4 fruit fly cellular contexts compared by ENCODE assay signal in genomic region chr3R:4883864-4884263, dm6.
TF ChIP-seq lines count a peak whose summit lies in the region.

No protein-coding gene starts in this region.

- TF ChIP-seq CTCF in whole organism, embryonic (GFP tag; optimal IDR thresholded peaks at IDR 0.05; lab: Kevin White, UChicago) = no peak

TF ChIP-seq in whole organism, embryonic, 481 proteins besides CTCF, POLR2A, EP300 and RAD21:
- TF ChIP-seq CG7839 (tag; optimal IDR thresholded peaks at IDR 0.05; lab: Kevin White, UChicago) = no peak
- peak; percentile 15 for TF ChIP-seq corto (GFP tag; optimal IDR thresholded peaks at IDR 0.05; lab: Kevin White, UChicago)
- TF ChIP-seq CG4730 (GFP tag; IDR thresholded peaks at IDR 0.05; lab: Robert Waterston, UW) = no peak
- TF ChIP-seq CG43689 (GFP tag; IDR thresholded peaks at IDR 0.05; lab: Robert Waterston, UW) = no peak
- no peak for TF ChIP-seq Mad (GFP tag; optimal IDR thresholded peaks at IDR 0.05; lab: Kevin White, UChicago)
- TF ChIP-seq zen (tag; optimal IDR thresholded peaks at IDR 0.05; lab: Kevin White, UChicago) = no peak
- no peak for TF ChIP-seq pan (optimal IDR thresholded peaks at IDR 0.05; lab: Kevin White, UChicago)
- TF ChIP-seq pan (GFP tag; optimal IDR thresholded peaks at IDR 0.05 in 1 of 2, IDR thresholded peaks at IDR 0.05 in 1 of 2) = no peak
- peak; percentile 1 for TF ChIP-seq lbe (GFP tag; optimal IDR thresholded peaks at IDR 0.05; lab: Kevin White, UChicago)

TF ChIP-seq in whole organism, prepupa, 60 proteins besides CTCF, POLR2A, EP300 and RAD21 (continues in another document):
- no peak for TF ChIP-seq CG11294 (GFP tag; IDR thresholded peaks at IDR 0.05; lab: Robert Waterston, UW)
- peak; percentile 68 for TF ChIP-seq topi (GFP tag; optimal IDR thresholded peaks at IDR 0.05; lab: Kevin White, UChicago)
- peak; percentile 44 for TF ChIP-seq pdm3 (GFP tag; optimal IDR thresholded peaks at IDR 0.05; lab: Kevin White, UChicago)
- no peak for TF ChIP-seq CG32006 (GFP tag; optimal IDR thresholded peaks at IDR 0.05; lab: Kevin White, UChicago)
- no peak for TF ChIP-seq Hr4 (GFP tag; optimal IDR thresholded peaks at IDR 0.05; lab: Kevin White, UChicago)
- peak; percentile 55 for TF ChIP-seq Ets96B (tag; optimal IDR thresholded peaks at IDR 0.05; lab: Kevin White, UChicago)
- TF ChIP-seq CG31627 (GFP tag; optimal IDR thresholded peaks at IDR 0.05; lab: Kevin White, UChicago) = peak; percentile 63
- TF ChIP-seq ss (GFP tag; optimal IDR thresholded peaks at IDR 0.05; lab: Kevin White, UChicago) = no peak
- TF ChIP-seq OdsH (GFP tag; optimal IDR thresholded peaks at IDR 0.05; lab: Kevin White, UChicago) = peak; percentile 51
- peak; percentile 25 for TF ChIP-seq CG1621 (tag; optimal IDR thresholded peaks at IDR 0.05; lab: Kevin White, UChicago)
- no peak for TF ChIP-seq salr (GFP tag; optimal IDR thresholded peaks at IDR 0.05; lab: Kevin White, UChicago)
- TF ChIP-seq Sox102F (GFP tag; optimal IDR thresholded peaks at IDR 0.05; lab: Kevin White, UChicago) = peak; percentile 41
- no peak for TF ChIP-seq CG6163 (GFP tag; IDR thresholded peaks at IDR 0.05; lab: Robert Waterston, UW)
- TF ChIP-seq Lpt (GFP tag; optimal IDR thresholded peaks at IDR 0.05; lab: Kevin White, UChicago) = no peak
- peak; percentile 69 for TF ChIP-seq Hr39 (GFP tag; optimal IDR thresholded peaks at IDR 0.05; lab: Kevin White, UChicago)
- peak; percentile 40 for TF ChIP-seq achi (GFP tag; optimal IDR thresholded peaks at IDR 0.05; lab: Kevin White, UChicago)
- no peak for TF ChIP-seq CG4318 (GFP tag; optimal IDR thresholded peaks at IDR 0.05; lab: Kevin White, UChicago)
- TF ChIP-seq net (GFP tag; optimal IDR thresholded peaks at IDR 0.05; lab: Kevin White, UChicago) = peak; percentile 27
- no peak for TF ChIP-seq CG8319 (GFP tag; optimal IDR thresholded peaks at IDR 0.05; lab: Kevin White, UChicago)
- no peak for TF ChIP-seq fd85E (GFP tag; optimal IDR thresholded peaks at IDR 0.05; lab: Kevin White, UChicago)
- TF ChIP-seq CG6808 (GFP tag; optimal IDR thresholded peaks at IDR 0.05; lab: Kevin White, UChicago) = peak; percentile 16
- peak; percentile 51 for TF ChIP-seq vri (GFP tag; optimal IDR thresholded peaks at IDR 0.05; lab: Kevin White, UChicago)
- no peak for TF ChIP-seq CG8119 (GFP tag; IDR thresholded peaks at IDR 0.05; lab: Robert Waterston, UW)
- TF ChIP-seq Ets21C (GFP tag; optimal IDR thresholded peaks at IDR 0.05; lab: Kevin White, UChicago) = peak; percentile 37
- no peak for TF ChIP-seq CG6276 (GFP tag; optimal IDR thresholded peaks at IDR 0.05; lab: Kevin White, UChicago)
- TF ChIP-seq fd59A (GFP tag; optimal IDR thresholded peaks at IDR 0.05; lab: Kevin White, UChicago) = peak; percentile 35
- TF ChIP-seq Eip78C (GFP tag; lab: Kevin White, UChicago) = peak; percentile 84
- TF ChIP-seq spab (GFP tag; optimal IDR thresholded peaks at IDR 0.05; lab: Kevin White, UChicago) = peak; percentile 35
- no peak for TF ChIP-seq fkh (GFP tag; optimal IDR thresholded peaks at IDR 0.05; lab: Kevin White, UChicago)

TF ChIP-seq in whole organism, pupa, 21 proteins besides CTCF, POLR2A, EP300 and RAD21:
- no peak for TF ChIP-seq CG13204 (GFP tag; optimal IDR thresholded peaks at IDR 0.05; lab: Kevin White, UChicago)
- TF ChIP-seq Snoo (tag; optimal IDR thresholded peaks at IDR 0.05; lab: Kevin White, UChicago) = peak; percentile 6
- TF ChIP-seq gl (tag; optimal IDR thresholded peaks at IDR 0.05; lab: Kevin White, UChicago) = no peak
- TF ChIP-seq D1 (tag; optimal IDR thresholded peaks at IDR 0.05; lab: Kevin White, UChicago) = no peak
- TF ChIP-seq CG9948 (tag; optimal IDR thresholded peaks at IDR 0.05; lab: Kevin White, UChicago) = peak; percentile 49
- TF ChIP-seq CG4496 (GFP tag; IDR thresholded peaks at IDR 0.05; lab: Robert Waterston, UW) = no peak
- peak; percentile 51 for TF ChIP-seq CG15710 (tag; optimal IDR thresholded peaks at IDR 0.05; lab: Kevin White, UChicago)
- peak; percentile 11 for TF ChIP-seq CG14655 (GFP tag; optimal IDR thresholded peaks at IDR 0.05; lab: Kevin White, UChicago)
- no peak for TF ChIP-seq fd96Ca (GFP tag; IDR thresholded peaks at IDR 0.05; lab: Robert Waterston, UW)
- TF ChIP-seq CG8159 (tag; optimal IDR thresholded peaks at IDR 0.05; lab: Kevin White, UChicago) = peak; percentile 58
- no peak for TF ChIP-seq CG12605 (GFP tag; IDR thresholded peaks at IDR 0.05; lab: Robert Waterston, UW)
- TF ChIP-seq EcR (GFP tag; optimal IDR thresholded peaks at IDR 0.05; lab: Kevin White, UChicago) = no peak
- TF ChIP-seq CG10348 (GFP tag; IDR thresholded peaks at IDR 0.05; lab: Robert Waterston, UW) = no peak
- no peak for TF ChIP-seq rn (GFP tag; IDR thresholded peaks at IDR 0.05; lab: Robert Waterston, UW)
- TF ChIP-seq CG32121 (GFP tag; IDR thresholded peaks at IDR 0.05; lab: Robert Waterston, UW) = no peak
- peak; percentile 6 for TF ChIP-seq CG34367 (tag; optimal IDR thresholded peaks at IDR 0.05; lab: Kevin White, UChicago)
- no peak for TF ChIP-seq Ets98B (GFP tag; IDR thresholded peaks at IDR 0.05; lab: Robert Waterston, UW)
- TF ChIP-seq Pif1A (GFP tag; optimal IDR thresholded peaks at IDR 0.05; lab: Kevin White, UChicago) = peak; percentile 28
- peak; percentile 55 for TF ChIP-seq CG17806 (tag; optimal IDR thresholded peaks at IDR 0.05; lab: Kevin White, UChicago)
- peak; percentile 35 for TF ChIP-seq Pif1B (GFP tag; optimal IDR thresholded peaks at IDR 0.05; lab: Kevin White, UChicago)
- no peak for TF ChIP-seq CG8301 (tag; optimal IDR thresholded peaks at IDR 0.05; lab: Kevin White, UChicago)

TF ChIP-seq in whole organism, wandering third instar larva, 38 proteins besides CTCF, POLR2A, EP300 and RAD21:
- TF ChIP-seq rgr (GFP tag; optimal IDR thresholded peaks at IDR 0.05; lab: Kevin White, UChicago) = peak; percentile 62
- no peak for TF ChIP-seq dl (GFP tag; optimal IDR thresholded peaks at IDR 0.05; lab: Kevin White, UChicago; ENCODE audit: insufficient read depth in 1 of 2, partially characterized antibody in 2 of 2)
- peak; percentile 48 for TF ChIP-seq HLH106 (tag; optimal IDR thresholded peaks at IDR 0.05; lab: Kevin White, UChicago)
- no peak for TF ChIP-seq sv (GFP tag; optimal IDR thresholded peaks at IDR 0.05; lab: Kevin White, UChicago)
- no peak for TF ChIP-seq jim (GFP tag; optimal IDR thresholded peaks at IDR 0.05; lab: Kevin White, UChicago)
- no peak for TF ChIP-seq usp (GFP tag; optimal IDR thresholded peaks at IDR 0.05; lab: Kevin White, UChicago)
- peak; percentile 43 for TF ChIP-seq dmrt93B (GFP tag; optimal IDR thresholded peaks at IDR 0.05; lab: Kevin White, UChicago)
- TF ChIP-seq ey (GFP tag; optimal IDR thresholded peaks at IDR 0.05; lab: Kevin White, UChicago) = peak; percentile 61
- peak; percentile 53 for TF ChIP-seq h (GFP tag; optimal IDR thresholded peaks at IDR 0.05; lab: Kevin White, UChicago)
- TF ChIP-seq foxo (GFP tag; optimal IDR thresholded peaks at IDR 0.05; lab: Kevin White, UChicago) = peak in 1 of 2 experiments; percentile 59
- no peak for TF ChIP-seq sage (GFP tag; optimal IDR thresholded peaks at IDR 0.05; lab: Kevin White, UChicago)
- TF ChIP-seq OdsH (GFP tag; optimal IDR thresholded peaks at IDR 0.05; lab: Kevin White, UChicago) = peak; percentile 25
- no peak for TF ChIP-seq tai (GFP tag; optimal IDR thresholded peaks at IDR 0.05; lab: Kevin White, UChicago)
- TF ChIP-seq Abd-B (GFP tag; optimal IDR thresholded peaks at IDR 0.05; lab: Kevin White, UChicago) = no peak
- TF ChIP-seq CrebA (GFP tag; optimal IDR thresholded peaks at IDR 0.05; lab: Kevin White, UChicago; ENCODE audit: borderline replicate concordance) = no peak
- no peak for TF ChIP-seq pan (optimal IDR thresholded peaks at IDR 0.05; lab: Kevin White, UChicago)
- no peak for TF ChIP-seq Rel (GFP tag; optimal IDR thresholded peaks at IDR 0.05; lab: Kevin White, UChicago)
- no peak for TF ChIP-seq Rel (tag; optimal IDR thresholded peaks at IDR 0.05; lab: Kevin White, UChicago)
- TF ChIP-seq CG32264 (GFP tag; optimal IDR thresholded peaks at IDR 0.05; lab: Kevin White, UChicago) = no peak
- peak; percentile 9 for TF ChIP-seq fru (GFP tag; optimal IDR thresholded peaks at IDR 0.05; lab: Kevin White, UChicago)
- TF ChIP-seq dsf (GFP tag; optimal IDR thresholded peaks at IDR 0.05; lab: Kevin White, UChicago; ENCODE audit: borderline replicate concordance) = no peak
- no peak for TF ChIP-seq woc (GFP tag; optimal IDR thresholded peaks at IDR 0.05; lab: Kevin White, UChicago)
- peak; percentile 40 for TF ChIP-seq Hnf4 (GFP tag; optimal IDR thresholded peaks at IDR 0.05; lab: Kevin White, UChicago)
- TF ChIP-seq CG9705 (GFP tag; optimal IDR thresholded peaks at IDR 0.05; lab: Kevin White, UChicago) = peak; percentile 12
- no peak for TF ChIP-seq Myc (optimal IDR thresholded peaks at IDR 0.05; lab: Kevin White, UChicago)
- TF ChIP-seq br (GFP tag; optimal IDR thresholded peaks at IDR 0.05; lab: Kevin White, UChicago) = peak; percentile 37
- no peak for TF ChIP-seq Dfd (GFP tag; optimal IDR thresholded peaks at IDR 0.05; lab: Kevin White, UChicago)
- TF ChIP-seq Vsx2 (GFP tag; optimal IDR thresholded peaks at IDR 0.05; lab: Kevin White, UChicago; ENCODE audit: partially characterized antibody) = no peak
- no peak for TF ChIP-seq brk (GFP tag; optimal IDR thresholded peaks at IDR 0.05; lab: Kevin White, UChicago)
- TF ChIP-seq Sp1 (GFP tag; optimal IDR thresholded peaks at IDR 0.05; lab: Kevin White, UChicago) = peak; percentile 31
- no peak for TF ChIP-seq Dif (GFP tag; optimal IDR thresholded peaks at IDR 0.05; lab: Kevin White, UChicago; ENCODE audit: partially characterized antibody)
- TF ChIP-seq Jra (GFP tag; optimal IDR thresholded peaks at IDR 0.05; lab: Kevin White, UChicago) = peak; percentile 3
- no peak for TF ChIP-seq Hr83 (GFP tag; optimal IDR thresholded peaks at IDR 0.05; lab: Kevin White, UChicago; ENCODE audit: poor library complexity, severe bottlenecking)

Comparison
In these comparisons a context has a peak if more than half of its experiments do, and no peak if none do; other contexts are left out.
1. Of the 7 proteins assayed by ChIP-seq in both whole organism, embryonic and whole organism, prepupa: peak only in whole organism, embryonic: none; only in whole organism, prepupa: Hr39 and Sox102F; in both: none; in neither: 5.